Worm (Caenorhabditis elegans): ENCODE data around the gene clec-141.

Gene clec-141

DNA sequence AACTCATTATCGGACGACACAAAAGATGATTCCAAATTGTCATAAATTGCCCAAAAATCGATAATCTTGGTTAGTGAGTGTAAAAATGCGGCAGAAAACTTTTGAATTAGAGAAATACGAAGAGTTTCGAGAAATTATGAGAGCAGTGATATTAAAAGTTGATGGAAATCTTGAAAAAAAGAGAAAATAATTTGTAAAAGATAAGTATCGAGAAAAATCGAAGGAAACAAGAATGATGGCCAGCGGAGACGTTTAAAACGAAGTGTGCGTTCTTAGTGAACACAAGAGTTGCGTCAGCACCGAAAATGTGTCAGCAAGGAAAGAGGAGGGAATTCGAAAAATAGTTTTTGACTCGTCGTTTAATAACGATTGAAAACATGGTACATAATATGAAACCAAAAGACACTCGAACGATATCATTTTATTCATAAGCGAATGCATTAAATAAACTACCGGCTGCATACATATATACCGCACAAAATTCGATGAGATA is 17.6 kb downstream of the clec-141 start, which contains the start of gene ndx-6 (continued):
- TF ChIP-seq elt-3 (tag; optimal IDR thresholded peaks at IDR 0.05) (peak in 2 of 6 experiments; percentile 73 to 87), mdl-1 (tag; optimal IDR thresholded peaks at IDR 0.05) (peak in 1 of 2 experiments; percentile 65), hlh-4 (tag; optimal IDR thresholded peaks at IDR 0.05) (no peak), nhr-71 (tag; optimal IDR thresholded peaks at IDR 0.05) (peak; percentile 90), jun-1 (tag; optimal IDR thresholded peaks at IDR 0.05) (peak; percentile 80), ceh-82 (tag; optimal IDR thresholded peaks at IDR 0.05) (peak; percentile 81 to 88 (median 84)), lin-14 (GFP tag; optimal IDR thresholded peaks at IDR 0.05) (peak; percentile 88), nhr-85 (tag) (peak; percentile 93), mab-9 (GFP tag; IDR thresholded peaks at IDR 0.05) (peak; percentile 39; the same call in 1 of the 2 replicates), elt-2 (tag; optimal IDR thresholded peaks at IDR 0.05) (peak; percentile 86), irx-1 (tag; optimal IDR thresholded peaks at IDR 0.05) (peak; percentile 47), nhr-237 (tag; optimal IDR thresholded peaks at IDR 0.05) (no peak), C34B4.2 (tag; optimal IDR thresholded peaks at IDR 0.05) (no peak), egl-27 (tag; optimal IDR thresholded peaks at IDR 0.05) (no peak), mep-1 (tag; optimal IDR thresholded peaks at IDR 0.05) (peak; percentile 92), ceh-90 (tag; optimal IDR thresholded peaks at IDR 0.05) (peak; percentile 26), unc-130 (tag; optimal IDR thresholded peaks at IDR 0.05) (peak; percentile 83), lin-13 (GFP tag; optimal IDR thresholded peaks at IDR 0.05) (peak; percentile 77), nhr-19 (GFP tag; conservative IDR thresholded peaks at IDR 0.05) (peak; percentile 87), nhr-11 (tag; optimal IDR thresholded peaks at IDR 0.05) (peak; percentile 64), blmp-1 (tag; optimal IDR thresholded peaks at IDR 0.05) (peak; percentile 81), F16B12.6 (tag; optimal IDR thresholded peaks at IDR 0.05) (peak; percentile 67), C16A3.4 (tag; optimal IDR thresholded peaks at IDR 0.05) (peak; percentile 90), lin-15B (tag; optimal IDR thresholded peaks at IDR 0.05) (peak; percentile 59), zip-4 (GFP tag; optimal IDR thresholded peaks at IDR 0.05) (peak; percentile 36), skn-1 (tag; optimal IDR thresholded peaks at IDR 0.05) (peak; percentile 82), snpc-4 (tag; optimal IDR thresholded peaks at IDR 0.05) (peak; percentile 78), Y116A8C.19 (tag; optimal IDR thresholded peaks at IDR 0.05; ENCODE audit: borderline replicate concordance) (no peak), sup-37 (GFP tag; optimal IDR thresholded peaks at IDR 0.05) (no peak), nhr-84 (tag; optimal IDR thresholded peaks at IDR 0.05) (no peak), nhr-77 (tag; optimal IDR thresholded peaks at IDR 0.05) (peak; percentile 52), efl-3 (GFP tag; optimal IDR thresholded peaks at IDR 0.05) (no peak)

DNA sequence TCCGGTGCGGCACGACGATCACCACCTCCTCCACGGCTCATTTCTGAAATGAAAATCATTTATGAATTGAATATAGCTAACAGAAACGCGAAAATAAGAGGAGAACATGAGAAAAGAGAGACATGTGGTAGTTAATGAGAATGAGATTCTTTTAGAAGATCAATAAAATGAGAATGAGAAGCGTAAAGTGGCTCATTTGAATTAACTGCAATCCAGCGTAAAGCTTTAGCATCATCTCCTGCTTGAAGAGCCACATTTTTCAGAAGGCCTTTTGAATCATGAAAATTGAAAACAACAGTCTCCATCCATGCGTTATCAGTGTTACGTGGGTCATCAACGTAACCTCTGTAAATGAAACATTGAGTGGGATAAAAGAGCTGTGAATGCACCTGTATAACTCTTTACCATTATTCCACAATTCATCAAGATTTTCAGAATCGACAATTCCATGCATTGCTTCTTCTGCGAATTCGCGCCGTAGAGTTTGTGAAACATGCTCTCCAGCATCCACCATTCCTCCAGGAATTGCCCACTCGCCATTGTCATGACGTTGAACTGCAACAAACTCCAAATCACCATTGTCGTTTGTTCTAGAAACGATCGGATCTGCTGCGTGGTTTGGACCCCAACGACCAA is 18.5 kb downstream of the clec-141 start, which contains the start of gene rsp-4:
rsp-4 (minus strand) TSS at position 51 of the 636 bp plus-strand sequence.
- TF ChIP-seq sup-37 (GFP tag; optimal IDR thresholded peaks at IDR 0.05) (no peak), nhr-85 (tag) (peak; percentile 29), efl-1 (optimal IDR thresholded peaks at IDR 0.05) (no peak), efl-1 (GFP tag; optimal IDR thresholded peaks at IDR 0.05 in 1 of 2) (peak in 1 of 2 experiments; percentile 4), blmp-1 (tag; optimal IDR thresholded peaks at IDR 0.05) (no peak), ceh-63 (GFP tag; optimal IDR thresholded peaks at IDR 0.05) (peak; percentile 16)

DNA sequence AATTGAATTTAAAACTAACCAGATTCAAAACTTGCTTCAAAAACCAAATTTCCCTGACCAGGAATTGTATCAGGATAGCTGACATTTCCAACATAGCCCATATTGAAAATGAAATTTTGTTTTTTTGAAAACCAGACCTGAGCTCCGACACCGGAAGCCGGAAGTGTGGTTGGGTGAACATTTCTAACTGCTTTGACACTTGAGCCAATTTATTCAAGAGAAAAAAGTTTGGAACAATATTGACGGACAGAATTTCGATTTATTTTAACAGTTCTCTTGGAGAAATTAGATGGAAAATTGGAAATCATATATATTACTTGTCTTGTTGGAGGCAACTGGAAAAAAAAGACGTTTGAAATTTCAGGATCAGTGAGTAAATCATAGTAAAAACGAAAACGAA is 20.2 kb downstream of the clec-141 start, which contains the start of gene ccpp-6:
ccpp-6 (minus strand) TSS at position 101 of the 400 bp plus-strand sequence.
- no peak for TF ChIP-seq mep-1 (tag; optimal IDR thresholded peaks at IDR 0.05)
- no peak for TF ChIP-seq nhr-47 (tag; optimal IDR thresholded peaks at IDR 0.05)
- TF ChIP-seq efl-1 (optimal IDR thresholded peaks at IDR 0.05) = no peak
- peak in 1 of 2 experiments; percentile 3 for TF ChIP-seq efl-1 (GFP tag; optimal IDR thresholded peaks at IDR 0.05 in 1 of 2)

DNA sequence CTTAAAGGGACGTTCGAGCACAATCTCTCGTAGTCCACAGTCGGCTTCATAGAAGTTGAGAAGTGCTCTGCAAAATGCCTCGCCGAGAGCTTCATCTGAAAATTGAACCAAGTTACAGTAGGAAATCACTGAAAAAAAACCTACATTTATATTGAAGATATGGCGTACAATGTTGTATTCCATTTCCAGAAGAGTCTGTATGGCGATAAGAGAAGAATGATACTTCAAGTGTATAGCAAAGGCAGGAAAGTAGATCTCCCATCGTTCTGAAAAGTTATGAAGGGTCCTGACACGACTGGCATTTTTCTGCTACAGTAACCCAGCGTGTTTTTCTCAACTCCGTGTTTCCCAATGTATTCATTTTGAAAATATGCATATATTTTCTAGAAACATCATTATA is 23.2 kb downstream of the clec-141 start:
- no peak for TF ChIP-seq nhr-237 (tag; optimal IDR thresholded peaks at IDR 0.05)
- no peak for TF ChIP-seq efl-1 (optimal IDR thresholded peaks at IDR 0.05)
- TF ChIP-seq efl-1 (GFP tag; optimal IDR thresholded peaks at IDR 0.05 in 1 of 2) = peak in 1 of 2 experiments; percentile 61

Measured in whole organism, L1 larva.